Worm (Caenorhabditis elegans) whole organism, dauer: ENCODE results near the gene M01B2.13.
"Not testable (repeated sequence)": the region's sequence is repeated elsewhere in the genome, so short reads cannot be mapped to it uniquely, and the experiment has no call there.

ENCODE experiments used
- unc-62 ChIP-seq: sonication (generic microtip); optimal IDR thresholded peaks from 2 replicates; lab custom pipeline; 2017; ENCODE audit warnings: missing biosample characterization, missing genetic modification reagents, missing genetic modification characterization

The M01B2.13 gene

ce11 chrV:15268302-15268701 is 2.6 kb upstream of the M01B2.13 start, which contains the start of gene srw-22:
TSS of gene srw-22 (plus strand) at chrV:15268602.
- TF ChIP-seq unc-62 (GFP tag; lab: Kevin White, UChicago) = no peak

ce11 chrV:15267405-15267804 is 1.7 kb upstream of the M01B2.13 start, which contains the start of gene T10H4.13:
TSS of gene T10H4.13 (minus strand) at chrV:15267505.
- no peak for TF ChIP-seq unc-62 (GFP tag; lab: Kevin White, UChicago)

- no peak for TF ChIP-seq unc-62 (GFP tag; lab: Kevin White, UChicago)
Observed at ce11 chrV:15264131-15264530, 1.6 kb downstream of the M01B2.13 start, which contains the start of gene M01B2.12. TSS of gene M01B2.12 (minus strand) at chrV:15264231.

- not testable (repeated sequence) for TF ChIP-seq unc-62 (GFP tag; lab: Kevin White, UChicago)
Observed at ce11 chrV:15262336-15262735, 3.4 kb downstream of the M01B2.13 start, which contains the start of gene M01B2.10. TSS of gene M01B2.10 (minus strand) at chrV:15262436.

ce11 chrV:15259904-15260303 is 5.8 kb downstream of the M01B2.13 start, which contains the start of gene M01B2.8:
TSS of gene M01B2.8 (plus strand) at chrV:15260204.
- no peak for TF ChIP-seq unc-62 (GFP tag; lab: Kevin White, UChicago)

DNA sequence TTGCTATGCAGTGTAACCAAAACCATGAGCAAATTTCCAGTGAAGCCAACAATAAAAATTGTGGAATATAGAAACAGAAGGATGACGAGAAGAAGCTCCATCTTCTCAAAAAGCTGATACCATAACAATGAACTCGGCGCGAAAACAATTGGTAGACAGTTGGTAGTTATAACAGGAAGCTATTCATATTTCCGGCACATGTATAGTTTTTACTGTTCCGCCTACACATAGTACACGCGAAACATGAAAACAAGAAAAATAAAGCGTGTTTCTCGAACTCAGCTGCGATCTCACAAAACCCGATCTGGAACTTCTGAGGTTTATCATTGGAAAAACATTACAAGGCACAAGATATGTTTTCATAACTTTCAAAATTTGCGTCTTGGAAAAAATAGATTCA is 6.7 kb downstream of the M01B2.13 start, which contains the start of gene srsx-37:
TSS of gene srsx-37 (minus strand) at position 101 of the 400 bp plus-strand sequence.
- no peak for TF ChIP-seq unc-62 (GFP tag; lab: Kevin White, UChicago)

DNA sequence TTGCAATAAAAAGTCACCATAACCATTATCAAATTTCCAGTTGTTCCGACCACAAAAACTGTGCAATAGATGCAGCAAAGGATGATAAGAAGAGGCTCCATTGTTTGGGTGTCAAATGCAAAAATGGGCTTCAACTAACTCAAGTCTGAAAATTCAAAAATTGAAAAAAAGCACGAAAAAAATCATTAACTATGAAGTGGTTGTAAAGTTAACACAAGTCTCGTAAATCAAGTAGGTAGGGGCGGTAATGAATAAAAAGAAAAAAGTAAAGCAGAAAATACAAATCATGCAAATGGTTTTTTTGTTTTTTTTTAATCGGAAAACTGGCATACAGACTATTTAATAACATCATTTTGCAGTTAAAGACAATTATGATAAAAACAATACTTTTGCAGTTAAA is 9.0 kb downstream of the M01B2.13 start, which contains the start of gene srsx-39:
TSS of gene srsx-39 (minus strand) at position 101 of the 400 bp plus-strand sequence.
- TF ChIP-seq unc-62 (GFP tag; lab: Kevin White, UChicago) = not testable (repeated sequence)

- TF ChIP-seq unc-62 (GFP tag; lab: Kevin White, UChicago) = no peak
Observed at ce11 chrV:15253529-15253928, 12.2 kb downstream of the M01B2.13 start, which contains the start of gene srbc-75. TSS of gene srbc-75 (plus strand) at chrV:15253829.

DNA sequence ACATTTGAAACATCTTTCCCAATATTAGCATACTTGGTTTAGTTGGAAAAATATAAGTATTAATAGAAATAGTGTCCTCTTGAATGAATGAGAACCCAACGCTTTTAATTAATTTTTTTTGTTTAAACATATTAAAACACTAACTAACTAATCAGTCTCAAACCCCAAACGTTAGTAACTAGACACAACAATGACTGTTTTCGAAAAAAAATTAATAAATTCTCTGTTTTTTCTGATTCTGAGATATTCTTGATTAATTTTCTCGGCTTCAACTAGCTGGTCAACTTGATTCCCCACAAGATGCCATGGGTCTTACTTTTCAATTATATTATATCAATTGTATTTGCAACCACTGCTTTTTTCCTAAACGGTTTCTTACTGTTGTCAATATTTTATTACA is 13.6 kb downstream of the M01B2.13 start, which contains the start of gene srbc-76:
TSS of gene srbc-76 (plus strand) at position 301 of the 400 bp plus-strand sequence.
- no peak for TF ChIP-seq unc-62 (GFP tag; lab: Kevin White, UChicago)

- TF ChIP-seq unc-62 (GFP tag; lab: Kevin White, UChicago) = not testable (repeated sequence)
Observed at ce11 chrV:15250304-15250703, 15.4 kb downstream of the M01B2.13 start, which contains the start of gene srd-28. TSS of gene srd-28 (plus strand) at chrV:15250604.

- no peak for TF ChIP-seq unc-62 (GFP tag; lab: Kevin White, UChicago)
Observed at ce11 chrV:15244456-15244855, 21.3 kb downstream of the M01B2.13 start, which contains the start of gene kin-30. TSS of gene kin-30 (plus strand) at chrV:15244756.

- TF ChIP-seq unc-62 (GFP tag; lab: Kevin White, UChicago) = no peak
Observed at ce11 chrV:15241259-15241658, 24.5 kb downstream of the M01B2.13 start, which contains the start of gene chil-12. TSS of gene chil-12 (plus strand) at chrV:15241559.

- no peak for TF ChIP-seq unc-62 (GFP tag; lab: Kevin White, UChicago)
Observed at ce11 chrV:15240215-15240614, 25.5 kb downstream of the M01B2.13 start, which contains the start of gene srw-11. TSS of gene srw-11 (minus strand) at chrV:15240315.

DNA sequence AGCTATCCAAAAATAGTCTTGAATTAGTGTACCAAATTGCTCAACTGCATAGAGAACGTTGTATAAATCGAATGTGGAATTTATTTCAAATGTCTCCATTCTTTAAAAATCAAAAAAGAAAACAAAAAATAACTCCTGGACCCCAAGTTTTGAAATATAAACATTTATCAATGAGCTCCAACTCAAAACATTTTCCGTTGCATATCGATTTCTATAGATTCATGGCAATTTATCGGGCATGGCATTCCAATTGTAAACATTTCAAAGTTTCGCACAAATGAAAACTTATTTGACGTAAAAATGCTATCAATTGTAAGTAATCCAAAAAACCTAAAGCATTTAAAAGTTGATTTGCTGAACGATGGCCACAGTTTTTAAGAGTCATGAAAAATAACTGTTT is 27.2 kb downstream of the M01B2.13 start, which contains the start of gene srw-12:
TSS of gene srw-12 (minus strand) at position 101 of the 400 bp plus-strand sequence.
- TF ChIP-seq unc-62 (GFP tag; lab: Kevin White, UChicago) = no peak

DNA sequence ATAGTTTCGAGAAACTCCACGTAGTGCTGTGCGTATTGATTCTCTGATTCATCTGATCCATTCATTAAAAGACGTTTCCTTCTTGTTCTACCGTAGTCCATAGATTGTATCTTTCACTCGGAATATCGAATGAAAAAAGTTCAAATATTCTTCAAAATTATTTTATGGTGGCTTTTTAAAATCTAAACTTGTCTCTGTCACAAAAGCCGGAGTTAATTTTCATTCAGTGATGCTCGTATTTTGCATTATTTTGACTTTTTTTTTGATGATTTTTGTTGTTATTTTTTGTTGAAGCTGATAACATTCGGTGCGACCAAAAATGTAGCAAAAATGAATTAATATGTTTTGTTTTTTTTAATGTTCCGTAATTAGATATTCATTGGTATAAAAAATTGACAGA is 30.1 kb downstream of the M01B2.13 start, which contains the start of gene nhr-164:
TSS of gene nhr-164 (minus strand) at position 101 of the 400 bp plus-strand sequence.
- TF ChIP-seq unc-62 (GFP tag; lab: Kevin White, UChicago) = no peak

DNA sequence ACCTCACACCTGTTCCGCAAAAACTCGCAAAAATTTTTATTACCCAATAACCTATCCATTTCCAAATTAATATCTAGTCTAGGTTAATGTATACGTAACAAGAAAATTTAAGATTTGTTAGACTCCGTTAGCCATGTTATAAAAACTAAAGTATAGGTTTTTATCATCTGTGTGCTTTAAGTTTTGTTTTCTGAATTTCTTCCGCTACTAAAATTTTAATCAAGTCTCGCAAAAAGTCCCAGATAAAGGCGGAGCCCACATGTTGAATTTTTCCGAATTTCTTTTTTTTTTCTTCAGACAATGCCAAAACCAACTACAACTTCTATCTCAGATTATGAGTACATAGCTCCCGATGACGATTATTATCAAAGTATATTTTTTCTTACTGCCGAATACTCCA is 33.5 kb downstream of the M01B2.13 start, which contains the start of gene srw-13:
TSS of gene srw-13 (plus strand) at position 301 of the 400 bp plus-strand sequence.
- no peak for TF ChIP-seq unc-62 (GFP tag; lab: Kevin White, UChicago)
